Worm (Caenorhabditis elegans) whole organism, late embryonic: ENCODE measurements around the gene K06A9.3.

ENCODE experiments used
- C38D4.7 ChIP-seq: fragments of 200-800 bp; sonication (Bioruptor generic); optimal IDR thresholded peaks from 2 replicates; lab custom pipeline; 2018; ENCODE audit warnings: mild to moderate bottlenecking, missing genetic modification characterization, moderate library complexity, missing compliant biosample characterization
- F13H6.1 ChIP-seq: sonication (generic microtip); optimal IDR thresholded peaks from 2 replicates; lab custom pipeline; 2016; ENCODE audit warnings: missing genetic modification characterization, missing compliant biosample characterization
- K09A11.1 ChIP-seq: sonication (generic microtip); optimal IDR thresholded peaks from 2 replicates; lab custom pipeline; 2017; ENCODE audit warnings: antibody characterized with exemption, mild to moderate bottlenecking, missing genetic modification characterization, missing compliant biosample characterization; ENCODE audit not compliant: insufficient read depth
- Y22D7AL.16 ChIP-seq: sonication (generic microtip); optimal IDR thresholded peaks from 2 replicates; lab custom pipeline; 2016; ENCODE audit warnings: missing genetic modification characterization, missing compliant biosample characterization
- ceh-2 ChIP-seq: sonication (generic microtip); optimal IDR thresholded peaks from 2 replicates; lab custom pipeline; 2016; ENCODE audit warnings: missing genotype, missing genetic modification characterization, missing compliant biosample characterization
- ceh-9 ChIP-seq: sonication (generic microtip); optimal IDR thresholded peaks from 2 replicates; lab custom pipeline; 2016; ENCODE audit warnings: mild to moderate bottlenecking, missing genetic modification characterization, inconsistent platforms, missing compliant biosample characterization
- elt-2 ChIP-seq: sonication (generic microtip); optimal IDR thresholded peaks from 2 replicates; lab custom pipeline; 2016; ENCODE audit warnings: missing genetic modification reagents, missing genetic modification characterization, missing compliant biosample characterization
- pha-2 ChIP-seq: sonication (generic microtip); optimal IDR thresholded peaks from 2 replicates; lab custom pipeline; 2017; ENCODE audit warnings: mild to moderate bottlenecking, missing genetic modification characterization, missing compliant biosample characterization
- pqm-1 ChIP-seq: sonication (generic microtip); optimal IDR thresholded peaks from 2 replicates; lab custom pipeline; 2016; ENCODE audit warnings: missing genetic modification characterization, missing compliant biosample characterization
- ref-2 ChIP-seq: sonication (generic microtip); optimal IDR thresholded peaks from 2 replicates; lab custom pipeline; 2016; ENCODE audit warnings: missing genetic modification characterization, missing compliant biosample characterization
- rnt-1 ChIP-seq: sonication (generic microtip); optimal IDR thresholded peaks from 2 replicates; lab custom pipeline; 2016; ENCODE audit warnings: missing genetic modification characterization, missing compliant biosample characterization
- unc-55 ChIP-seq: sonication (generic microtip); optimal IDR thresholded peaks from 2 replicates; lab custom pipeline; 2017; ENCODE audit warnings: missing biosample characterization, missing genetic modification reagents, missing genetic modification characterization

ce11 chrX:1488775-1489174 is 46.4 kb downstream of the K06A9.3 start:
- no peak for TF ChIP-seq rnt-1 (tag; lab: Kevin White, UChicago)
- no peak for TF ChIP-seq pqm-1 (tag; lab: Kevin White, UChicago)
- TF ChIP-seq ceh-2 (tag; lab: Kevin White, UChicago): no peak
- TF ChIP-seq pha-2 (tag; lab: Kevin White, UChicago): no peak
- no peak for TF ChIP-seq Y22D7AL.16 (tag; lab: Kevin White, UChicago)
- no peak for TF ChIP-seq unc-55 (GFP tag; lab: Kevin White, UChicago)
- no peak for TF ChIP-seq ref-2
- TF ChIP-seq ceh-9 (tag; lab: Kevin White, UChicago): no peak
- no peak for TF ChIP-seq elt-2
- no peak for TF ChIP-seq K09A11.1 (tag; lab: Kevin White, UChicago)
- TF ChIP-seq F13H6.1: no peak
- TF ChIP-seq C38D4.7 (GFP tag; lab: Kevin White, UChicago): no peak
